Fruit fly (Drosophila melanogaster) whole organism, embryonic: Measurements from ENCODE around the gene Lcp65Ag2.
A peak's percentile ranks its signal among the peaks of the same experiment; 100 is the strongest.

Source experiments
- Aef1 ChIP-seq: fragments of 200-800 bp; sonication (Bioruptor generic); IDR thresholded peaks from 3 replicates; pipeline ENCODE4 v1.3.6; 2022; ENCODE audit warnings: missing biosample characterization, missing genetic modification characterization
- BtbVII ChIP-seq: fragments of 200-800 bp; sonication (Bioruptor generic); optimal IDR thresholded peaks from 3 replicates; lab custom pipeline; 2017; ENCODE audit warnings: missing biosample characterization, mild to moderate bottlenecking, missing genetic modification characterization
- C15 ChIP-seq: fragments of 200-800 bp; sonication (Bioruptor generic); IDR thresholded peaks from 3 replicates; pipeline ENCODE4 v1.3.6; 2022; ENCODE audit warnings: missing biosample characterization, missing genetic modification characterization
- CG10267 ChIP-seq: fragments of 200-800 bp; sonication (Bioruptor generic); optimal IDR thresholded peaks from 2 replicates; lab custom pipeline; 2018; ENCODE audit warnings: missing biosample characterization, mild to moderate bottlenecking, missing genetic modification characterization, moderate library complexity
- CG10654 ChIP-seq: fragments of 200-800 bp; sonication (Bioruptor generic); optimal IDR thresholded peaks from 2 replicates; lab custom pipeline; 2016; ENCODE audit warnings: missing biosample characterization, missing genetic modification characterization
- CG11247 ChIP-seq: fragments of 200-800 bp; sonication (Bioruptor generic); IDR thresholded peaks from 2 replicates; pipeline ENCODE4 v1.3.6; 2022; ENCODE audit warnings: missing biosample characterization, missing genetic modification characterization
- CG12155 ChIP-seq: fragments of 200-800 bp; sonication (Bioruptor generic); optimal IDR thresholded peaks from 3 replicates; lab custom pipeline; 2016; ENCODE audit warnings: missing biosample characterization, missing genetic modification characterization
- CG14710 ChIP-seq: fragments of 200-800 bp; sonication (Bioruptor generic); optimal IDR thresholded peaks from 3 replicates; lab custom pipeline; 2019; ENCODE audit warnings: missing biosample characterization, mild to moderate bottlenecking, missing genetic modification characterization, moderate library complexity
- CG14860 ChIP-seq: fragments of 200-800 bp; sonication (Bioruptor generic); IDR thresholded peaks from 3 replicates; pipeline ENCODE4 v1.3.6; 2022; ENCODE audit warnings: missing biosample characterization, missing genetic modification characterization; ENCODE audit not compliant: partially characterized antibody
- CG15011 ChIP-seq: fragments of 200-800 bp; sonication (Bioruptor generic); optimal IDR thresholded peaks from 3 replicates; lab custom pipeline; 2018; ENCODE audit warnings: missing biosample characterization, mild to moderate bottlenecking, missing genetic modification characterization
- CG15601 ChIP-seq: fragments of 200-800 bp; sonication (Bioruptor generic); optimal IDR thresholded peaks from 3 replicates; lab custom pipeline; 2019; ENCODE audit warnings: missing biosample characterization, mild to moderate bottlenecking, missing genetic modification characterization, moderate library complexity
- CG1602 ChIP-seq: fragments of 200-800 bp; sonication (Bioruptor generic); optimal IDR thresholded peaks from 3 replicates; lab custom pipeline; 2016; ENCODE audit warnings: missing biosample characterization, missing genetic modification characterization
- CG17568 ChIP-seq: fragments of 200-800 bp; sonication (Bioruptor generic); optimal IDR thresholded peaks from 2 replicates; lab custom pipeline; 2018; ENCODE audit warnings: missing biosample characterization, mild to moderate bottlenecking, missing genetic modification characterization, moderate library complexity
- CG17912 ChIP-seq: fragments of 200-800 bp; sonication (Bioruptor generic); optimal IDR thresholded peaks from 2 replicates; lab custom pipeline; 2018; ENCODE audit warnings: missing biosample characterization, mild to moderate bottlenecking, missing genetic modification characterization
- CG1792 ChIP-seq: fragments of 200-800 bp; sonication (Bioruptor generic); optimal IDR thresholded peaks from 2 replicates; lab custom pipeline; 2016; ENCODE audit warnings: missing biosample characterization, missing genetic modification characterization
- CG2120 ChIP-seq: fragments of 200-800 bp; sonication (Bioruptor generic); optimal IDR thresholded peaks from 3 replicates; lab custom pipeline; 2016; ENCODE audit warnings: missing biosample characterization, missing genetic modification characterization
- CG2129 ChIP-seq: fragments of 200-800 bp; sonication (Bioruptor generic); IDR thresholded peaks from 2 replicates; pipeline ENCODE4 v1.3.6; 2022; ENCODE audit warnings: missing biosample characterization, missing genetic modification characterization; ENCODE audit not compliant: partially characterized antibody
- CG2202 ChIP-seq: fragments of 200-800 bp; sonication (Bioruptor generic); optimal IDR thresholded peaks from 2 replicates; lab custom pipeline; 2018; ENCODE audit warnings: missing biosample characterization, mild to moderate bottlenecking, missing genetic modification characterization
- CG4282 ChIP-seq: fragments of 200-800 bp; sonication (Bioruptor generic); optimal IDR thresholded peaks from 2 replicates; lab custom pipeline; 2016; ENCODE audit warnings: missing biosample characterization, missing genetic modification characterization
- CG4707 ChIP-seq: fragments of 200-800 bp; sonication (Bioruptor generic); optimal IDR thresholded peaks from 2 replicates; lab custom pipeline; 2018; ENCODE audit warnings: missing biosample characterization, mild to moderate bottlenecking, missing genetic modification characterization, moderate library complexity
- CG6683 ChIP-seq: fragments of 200-800 bp; sonication (Bioruptor generic); optimal IDR thresholded peaks from 2 replicates; lab custom pipeline; 2017; ENCODE audit warnings: missing biosample characterization, mild to moderate bottlenecking, missing genetic modification characterization, missing genetic modification reagents
- CG6791 ChIP-seq: fragments of 200-800 bp; sonication (Bioruptor generic); IDR thresholded peaks from 3 replicates; pipeline ENCODE4 v1.3.6; 2022; ENCODE audit warnings: missing biosample characterization, missing genetic modification characterization; ENCODE audit not compliant: partially characterized antibody
- CG7357 ChIP-seq: fragments of 200-800 bp; sonication (Bioruptor generic); IDR thresholded peaks from 3 replicates; pipeline ENCODE4 v1.3.6; 2022; ENCODE audit warnings: missing biosample characterization, missing genetic modification characterization
- CkIIα-i1 ChIP-seq: fragments of 200-800 bp; sonication (Bioruptor generic); IDR thresholded peaks from 2 replicates; pipeline ENCODE4 v1.3.6; 2022; ENCODE audit warnings: missing biosample characterization, missing genetic modification characterization
- CoRest ChIP-seq: fragments of 200-800 bp; sonication (Bioruptor generic); optimal IDR thresholded peaks from 3 replicates; lab custom pipeline; 2018; ENCODE audit warnings: missing biosample characterization, mild to moderate bottlenecking, missing genetic modification characterization, moderate library complexity
- Opbp ChIP-seq: fragments of 200-800 bp; sonication (Bioruptor generic); IDR thresholded peaks from 3 replicates; pipeline ENCODE4 v1.3.6; 2022; ENCODE audit warnings: missing biosample characterization, missing genetic modification characterization; ENCODE audit not compliant: partially characterized antibody
- Ravus ChIP-seq: fragments of 200-800 bp; sonication (Bioruptor generic); IDR thresholded peaks from 2 replicates; pipeline ENCODE4 v1.3.6; 2022; ENCODE audit warnings: missing biosample characterization, missing genetic modification characterization
- Rfx ChIP-seq: fragments of 200-800 bp; sonication (Bioruptor generic); IDR thresholded peaks from 2 replicates; pipeline ENCODE4 v1.3.6; 2022; ENCODE audit warnings: missing biosample characterization, missing genetic modification characterization
- Stat92E ChIP-seq, 3 experiments: fragments of >200 bp in 2 of 3; fragments of 200-800 bp in 1 of 3; sonication (Bioruptor generic) in 1 of 3; optimal IDR thresholded peaks; 2 replicates each; lab custom pipeline; 2017 to 2019; ENCODE audit warnings: missing biosample characterization in 3 of 3, missing genetic modification characterization in 3 of 3, mild to moderate bottlenecking in 1 of 3, moderate library complexity in 1 of 3
- TFAM ChIP-seq: fragments of 200-800 bp; sonication (Bioruptor generic); optimal IDR thresholded peaks from 2 replicates; lab custom pipeline; 2017; ENCODE audit warnings: missing biosample characterization, missing genetic modification characterization, inconsistent platforms
- br ChIP-seq: fragments of >200 bp; optimal IDR thresholded peaks from 2 replicates; lab custom pipeline; 2017
- btn ChIP-seq: fragments of 200-800 bp; sonication (Bioruptor generic); optimal IDR thresholded peaks from 2 replicates; lab custom pipeline; 2016; ENCODE audit warnings: missing biosample characterization, missing genetic modification characterization
- cg ChIP-seq: fragments of 200-800 bp; sonication (Bioruptor generic); optimal IDR thresholded peaks from 3 replicates; lab custom pipeline; 2019; ENCODE audit warnings: missing biosample characterization, mild to moderate bottlenecking, missing genetic modification characterization, moderate library complexity
- fd96Cb ChIP-seq: fragments of 200-800 bp; sonication (Bioruptor generic); optimal IDR thresholded peaks from 2 replicates; lab custom pipeline; 2018; ENCODE audit warnings: missing biosample characterization, mild to moderate bottlenecking, missing genetic modification characterization, moderate library complexity
- fu2 ChIP-seq: fragments of 200-800 bp; sonication (Bioruptor generic); optimal IDR thresholded peaks from 2 replicates; lab custom pipeline; 2016; ENCODE audit warnings: missing biosample characterization, missing genetic modification characterization
- gce ChIP-seq: fragments of 200-800 bp; sonication (Bioruptor generic); IDR thresholded peaks from 3 replicates; pipeline ENCODE4 v1.3.6; 2022; ENCODE audit warnings: missing biosample characterization, missing genetic modification characterization
- gsb-n ChIP-seq: fragments of 200-800 bp; sonication (Bioruptor generic); optimal IDR thresholded peaks from 3 replicates; lab custom pipeline; 2018; ENCODE audit warnings: missing biosample characterization, mild to moderate bottlenecking, missing genetic modification characterization
- gt ChIP-seq: fragments of 200-800 bp; sonication (Bioruptor generic); IDR thresholded peaks from 2 replicates; pipeline ENCODE4 v1.3.6; 2022; ENCODE audit warnings: missing biosample characterization, missing genetic modification characterization
- her ChIP-seq: fragments of 200-800 bp; sonication (Bioruptor generic); optimal IDR thresholded peaks from 2 replicates; lab custom pipeline; 2016; ENCODE audit warnings: missing biosample characterization, missing genetic modification characterization
- ind ChIP-seq: fragments of 200-800 bp; sonication (Bioruptor generic); optimal IDR thresholded peaks from 3 replicates; lab custom pipeline; 2016; ENCODE audit warnings: missing biosample characterization, missing genetic modification characterization
- kah ChIP-seq: fragments of 200-800 bp; sonication (Bioruptor generic); optimal IDR thresholded peaks from 2 replicates; lab custom pipeline; 2018; ENCODE audit warnings: missing biosample characterization, mild to moderate bottlenecking, missing genetic modification characterization
- knrl ChIP-seq: fragments of 200-800 bp; sonication (Bioruptor generic); IDR thresholded peaks from 3 replicates; pipeline ENCODE4 v1.3.6; 2022; ENCODE audit warnings: missing biosample characterization, missing genetic modification characterization; ENCODE audit not compliant: partially characterized antibody
- lbe ChIP-seq: fragments of 200-800 bp; sonication (Bioruptor generic); optimal IDR thresholded peaks from 2 replicates; lab custom pipeline; 2016; ENCODE audit warnings: missing biosample characterization, mild to moderate bottlenecking, missing genetic modification characterization
- lola ChIP-seq, 3 experiments: fragments of >200 bp in 2 of 3; fragments of 200-800 bp in 1 of 3; sonication (Bioruptor generic) in 1 of 3; optimal IDR thresholded peaks; 2 replicates each; lab custom pipeline; 2017 to 2019; ENCODE audit warnings: missing biosample characterization in 3 of 3, missing genetic modification characterization in 3 of 3, mild to moderate bottlenecking in 1 of 3, moderate library complexity in 1 of 3
- run ChIP-seq: fragments of 200-800 bp; sonication (Bioruptor generic); optimal IDR thresholded peaks from 3 replicates; lab custom pipeline; 2018; ENCODE audit warnings: missing biosample characterization, mild to moderate bottlenecking, missing genetic modification characterization
- slp2 ChIP-seq: fragments of 200-800 bp; sonication (Bioruptor generic); optimal IDR thresholded peaks from 2 replicates; lab custom pipeline; 2016; ENCODE audit warnings: missing biosample characterization, missing genetic modification characterization
- tio ChIP-seq: fragments of 200-800 bp; sonication (Bioruptor generic); optimal IDR thresholded peaks from 2 replicates; lab custom pipeline; 2017; ENCODE audit warnings: missing biosample characterization, missing genetic modification characterization, inconsistent platforms
- vnd ChIP-seq: fragments of 200-800 bp; sonication (Bioruptor generic); IDR thresholded peaks from 3 replicates; pipeline ENCODE4 v1.3.6; 2022; ENCODE audit warnings: missing biosample characterization, missing genetic modification characterization; ENCODE audit not compliant: partially characterized antibody
- wdn ChIP-seq: fragments of 200-800 bp; sonication (Bioruptor generic); IDR thresholded peaks from 2 replicates; pipeline ENCODE4 v1.3.6; 2022; ENCODE audit warnings: missing biosample characterization, missing genetic modification characterization
- wor ChIP-seq: fragments of 200-800 bp; sonication (Bioruptor generic); IDR thresholded peaks from 2 replicates; pipeline ENCODE4 v1.3.6; 2022; ENCODE audit warnings: missing biosample characterization, missing genetic modification characterization
- zen2 ChIP-seq: fragments of 200-800 bp; sonication (Bioruptor generic); IDR thresholded peaks from 3 replicates; pipeline ENCODE4 v1.3.6; 2022; ENCODE audit warnings: missing biosample characterization, missing genetic modification characterization; ENCODE audit not compliant: partially characterized antibody

Gene Lcp65Ag2

dm6 chr3L:6173826-6174255 lies 40.4 kb upstream of the Lcp65Ag2 start, which contains the start of the genes fmt and CG7376 (continued):
- no peak for TF ChIP-seq run (tag; lab: Kevin White, UChicago)
- peak; percentile 93 for TF ChIP-seq CG7357 (GFP tag; lab: Robert Waterston, UW)
- peak; percentile 84 for TF ChIP-seq vnd (GFP tag; lab: Robert Waterston, UW)
- no peak for TF ChIP-seq CG15011 (GFP tag; lab: Kevin White, UChicago)
- TF ChIP-seq tio (GFP tag; lab: Kevin White, UChicago) = no peak
- TF ChIP-seq gt (GFP tag; lab: Robert Waterston, UW) = no peak
- no peak for TF ChIP-seq btn (GFP tag; lab: Kevin White, UChicago)
- peak in 1 of 3 experiments; percentile 64 for TF ChIP-seq Stat92E (GFP tag; optimal IDR thresholded peaks at IDR 0.05; lab: Kevin White, UChicago)
- TF ChIP-seq Aef1 (GFP tag; lab: Robert Waterston, UW) = no peak
- TF ChIP-seq fd96Cb = peak; percentile 15
- no peak for TF ChIP-seq wdn (GFP tag; lab: Robert Waterston, UW)
- peak; percentile 80 for TF ChIP-seq CG6791 (GFP tag; lab: Robert Waterston, UW)
- no peak for TF ChIP-seq wor (GFP tag; lab: Robert Waterston, UW)
- TF ChIP-seq CG4282 (GFP tag; lab: Kevin White, UChicago) = no peak
- peak; percentile 78; the same call in 2 of the 3 replicates for TF ChIP-seq Opbp (GFP tag; lab: Robert Waterston, UW)
- no peak for TF ChIP-seq CG1792
- TF ChIP-seq CG17912 (GFP tag; lab: Kevin White, UChicago) = no peak
- no peak for TF ChIP-seq kah (GFP tag; lab: Kevin White, UChicago)
- no peak for TF ChIP-seq fu2 (GFP tag; lab: Kevin White, UChicago)
- TF ChIP-seq CkIIα-i1 (GFP tag; lab: Robert Waterston, UW) = no peak
- no peak for TF ChIP-seq her (GFP tag; lab: Kevin White, UChicago)
- TF ChIP-seq CG2202 = no peak
- TF ChIP-seq knrl (GFP tag; lab: Robert Waterston, UW) = peak; percentile 76
- no peak for TF ChIP-seq CG11247 (GFP tag; lab: Robert Waterston, UW)
- peak; percentile 10 for TF ChIP-seq CG1602 (GFP tag; lab: Kevin White, UChicago)
- TF ChIP-seq zen2 (GFP tag; lab: Robert Waterston, UW) = peak; percentile 54; the same call in 1 of the 3 replicates
- no peak for TF ChIP-seq Rfx (GFP tag; lab: Robert Waterston, UW)
- TF ChIP-seq CG12155 (GFP tag; lab: Kevin White, UChicago) = peak; percentile 49
- TF ChIP-seq CG2120 (GFP tag; lab: Kevin White, UChicago) = peak; percentile 43
- TF ChIP-seq cg (GFP tag; lab: Kevin White, UChicago) = no peak
- peak; percentile 27 for TF ChIP-seq CG10654
- peak; percentile 71 for TF ChIP-seq CG10267 (tag; lab: Kevin White, UChicago)
- TF ChIP-seq TFAM (GFP tag; lab: Kevin White, UChicago) = no peak
- peak; percentile 89 for TF ChIP-seq CG14860 (GFP tag; lab: Robert Waterston, UW)
- TF ChIP-seq CoRest (tag; lab: Kevin White, UChicago) = no peak
- no peak for TF ChIP-seq gsb-n (tag; lab: Kevin White, UChicago)
- TF ChIP-seq CG17568 (GFP tag; lab: Kevin White, UChicago) = no peak
- TF ChIP-seq ind (GFP tag; lab: Kevin White, UChicago) = peak; percentile 31
- TF ChIP-seq gce = no peak
- no peak for TF ChIP-seq C15 (GFP tag; lab: Robert Waterston, UW)
- TF ChIP-seq CG2129 (GFP tag; lab: Robert Waterston, UW) = no peak
- no peak for TF ChIP-seq lbe (GFP tag; lab: Kevin White, UChicago)
- no peak for TF ChIP-seq Ravus
- TF ChIP-seq br (lab: Kevin White, UChicago) = no peak
- TF ChIP-seq lola (GFP tag; optimal IDR thresholded peaks at IDR 0.05; lab: Kevin White, UChicago) = peak in 1 of 3 experiments; percentile 61
- no peak for TF ChIP-seq CG4707 (GFP tag; lab: Kevin White, UChicago)
- TF ChIP-seq CG15601 (tag; lab: Kevin White, UChicago) = no peak
- TF ChIP-seq slp2 = no peak
- peak; percentile 83 for TF ChIP-seq CG14710 (tag; lab: Kevin White, UChicago)
- TF ChIP-seq CG6683 (GFP tag; lab: Kevin White, UChicago) = no peak
- no peak for TF ChIP-seq BtbVII (GFP tag; lab: Kevin White, UChicago)
